Worm (Caenorhabditis elegans) whole organism, mixed stage, embryonic: ENCODE measurements around the gene F45E4.6.

ENCODE experiments used
- blmp-1 ChIP-seq: fragments of 150-350 bp; optimal IDR thresholded peaks from 2 replicates; lab custom pipeline; 2014; ENCODE audit warnings: missing biosample characterization, missing genetic modification characterization
- cnd-1 ChIP-seq: fragments of 200-800 bp; sonication (Bioruptor generic); optimal IDR thresholded peaks from 2 replicates; lab custom pipeline; 2018; ENCODE audit warnings: mild to moderate bottlenecking, missing genetic modification characterization, missing compliant biosample characterization
- elt-1 ChIP-seq: sonication (generic microtip); optimal IDR thresholded peaks from 2 replicates; lab custom pipeline; 2017; ENCODE audit warnings: missing genetic modification characterization, mild to moderate bottlenecking, missing compliant biosample characterization, antibody characterized with exemption, moderate library complexity, borderline replicate concordance; ENCODE audit not compliant: insufficient read depth
- mab-5 ChIP-seq: fragments of 150-350 bp; optimal IDR thresholded peaks from 2 replicates; lab custom pipeline; 2014; ENCODE audit warnings: missing biosample characterization, missing genetic modification characterization
- mep-1 ChIP-seq: fragments of 150-350 bp; optimal IDR thresholded peaks from 2 replicates; lab custom pipeline; 2017; ENCODE audit warnings: missing biosample characterization, missing genetic modification reagents, missing genetic modification characterization, inconsistent platforms
- nhr-12 ChIP-seq: fragments of 150-350 bp; optimal IDR thresholded peaks from 2 replicates; lab custom pipeline; 2014; ENCODE audit warnings: missing biosample characterization, missing genetic modification characterization
- nhr-237 ChIP-seq: fragments of 150-350 bp; optimal IDR thresholded peaks from 2 replicates; lab custom pipeline; 2014; ENCODE audit warnings: missing biosample characterization, missing genetic modification characterization
- nhr-28 ChIP-seq: fragments of 150-350 bp; optimal IDR thresholded peaks from 2 replicates; lab custom pipeline; 2014; ENCODE audit warnings: missing biosample characterization, missing genetic modification characterization
- pha-4 ChIP-seq: fragments of 150-350 bp; optimal IDR thresholded peaks from 2 replicates; lab custom pipeline; 2018; ENCODE audit warnings: missing biosample characterization, missing genetic modification reagents, missing genetic modification characterization
- sptf-1 ChIP-seq: sonication (generic microtip); optimal IDR thresholded peaks from 2 replicates; lab custom pipeline; 2017; ENCODE audit warnings: mild to moderate bottlenecking, missing genetic modification characterization, moderate library complexity, missing compliant biosample characterization
- unc-120 ChIP-seq: sonication (generic microtip); optimal IDR thresholded peaks from 2 replicates; lab custom pipeline; 2017; ENCODE audit warnings: missing genetic modification characterization, missing compliant biosample characterization; ENCODE audit not compliant: poor library complexity, severe bottlenecking
- unc-39 ChIP-seq: fragments of 150-350 bp; optimal IDR thresholded peaks from 2 replicates; lab custom pipeline; 2014; ENCODE audit warnings: missing biosample characterization, missing genetic modification characterization
- unc-62 ChIP-seq: fragments of 150-350 bp; optimal IDR thresholded peaks from 2 replicates; lab custom pipeline; 2014; ENCODE audit warnings: missing biosample characterization, missing genetic modification reagents, missing genetic modification characterization

- TF ChIP-seq unc-120 (tag; lab: Kevin White, UChicago) (no peak), nhr-237 (no peak), blmp-1 (tag; lab: Kevin White, UChicago) (no peak), nhr-28 (tag; lab: Kevin White, UChicago) (no peak), mep-1 (no peak), mab-5 (no peak), elt-1 (no peak), unc-39 (tag; lab: Kevin White, UChicago) (no peak), pha-4 (no peak), unc-62 (GFP tag; lab: Kevin White, UChicago) (no peak), cnd-1 (no peak), sptf-1 (tag; lab: Kevin White, UChicago) (no peak), nhr-12 (tag; lab: Kevin White, UChicago) (no peak)
These were observed 26.9 kb downstream of the F45E4.6 start for ce11 chrIV:7605413-7605812.
